Worm (Caenorhabditis elegans): ENCODE results near the gene F58A6.1.

Gene F58A6.1

DNA sequence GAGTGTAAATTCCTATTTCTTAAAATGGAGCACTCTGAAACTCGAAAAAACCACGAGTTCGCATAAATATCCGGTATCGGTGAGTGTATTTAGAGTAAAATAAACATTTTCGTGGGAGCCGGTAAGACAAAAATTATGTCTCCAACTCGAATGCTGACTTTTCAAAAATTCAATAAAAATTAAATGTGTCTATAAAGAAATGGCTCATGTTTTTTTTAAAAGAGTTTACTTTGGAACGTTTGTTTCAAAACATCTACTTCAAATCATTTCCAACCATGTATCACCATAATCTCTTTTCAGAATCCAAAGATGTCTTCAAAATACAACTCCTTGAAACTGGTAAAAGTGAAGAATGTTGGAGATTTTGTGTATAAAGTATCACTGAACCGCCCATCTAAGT is at the start of gene F58A6.1:
Gene F58A6.1 (plus strand): TSS at position 301 of the 400 bp plus-strand sequence.
- TF ChIP-seq lin-32 (GFP tag; optimal IDR thresholded peaks at IDR 0.05) (no peak), elt-3 (tag; optimal IDR thresholded peaks at IDR 0.05) (no peak), nhr-237 (tag; optimal IDR thresholded peaks at IDR 0.05) (no peak), ceh-43 (GFP tag; optimal IDR thresholded peaks at IDR 0.05) (no peak), nhr-12 (tag; optimal IDR thresholded peaks at IDR 0.05) (no peak), snpc-4 (tag; optimal IDR thresholded peaks at IDR 0.05) (no peak), unc-120 (tag; optimal IDR thresholded peaks at IDR 0.05; ENCODE audit: poor library complexity, severe bottlenecking) (no peak), cnd-1 (tag; optimal IDR thresholded peaks at IDR 0.05) (no peak), unc-62 (GFP tag; optimal IDR thresholded peaks at IDR 0.05) (no peak), zip-8 (tag; optimal IDR thresholded peaks at IDR 0.05) (no peak), ham-2 (GFP tag; optimal IDR thresholded peaks at IDR 0.05) (no peak), sptf-1 (tag; optimal IDR thresholded peaks at IDR 0.05) (no peak), tbx-8 (GFP tag; optimal IDR thresholded peaks at IDR 0.05) (no peak), nhr-2 (tag; optimal IDR thresholded peaks at IDR 0.05) (no peak)

DNA sequence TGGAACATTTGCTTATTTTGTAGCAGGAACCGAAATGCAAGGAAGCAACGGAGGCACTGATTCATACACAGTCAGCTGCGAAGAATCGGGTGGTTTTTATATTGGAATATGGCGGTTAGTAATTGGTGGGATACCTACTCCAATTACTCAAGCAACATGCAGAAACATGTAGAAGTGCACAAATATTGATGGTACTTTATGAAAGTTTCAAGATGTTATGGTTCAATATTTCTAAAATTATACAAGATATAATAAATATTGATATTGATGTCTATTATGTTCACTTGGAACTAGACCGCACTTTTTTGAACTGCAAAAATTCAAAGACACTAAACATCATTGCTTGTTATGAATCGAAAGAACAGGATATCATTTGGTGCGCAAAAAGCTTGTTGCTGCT is 48.8 kb upstream of the F58A6.1 start, which contains the start of gene C04G6.13:
Gene C04G6.13 (plus strand): TSS at position 301 of the 400 bp plus-strand sequence.
- TF ChIP-seq ztf-11 (tag; optimal IDR thresholded peaks at IDR 0.05) (no peak), mep-1 (tag; optimal IDR thresholded peaks at IDR 0.05) (no peak), sptf-1 (tag; optimal IDR thresholded peaks at IDR 0.05) (no peak), lin-13 (tag; optimal IDR thresholded peaks at IDR 0.05) (no peak), bed-3 (GFP tag; optimal IDR thresholded peaks at IDR 0.05) (no peak), cnd-1 (tag; optimal IDR thresholded peaks at IDR 0.05) (no peak), unc-120 (tag; optimal IDR thresholded peaks at IDR 0.05; ENCODE audit: poor library complexity, severe bottlenecking) (no peak), ceh-83 (GFP tag; optimal IDR thresholded peaks at IDR 0.05) (no peak), ceh-43 (GFP tag; optimal IDR thresholded peaks at IDR 0.05) (no peak), mls-2 (tag; optimal IDR thresholded peaks at IDR 0.05) (no peak), mab-5 (tag; optimal IDR thresholded peaks at IDR 0.05) (no peak), flh-1 (GFP tag; optimal IDR thresholded peaks at IDR 0.05) (no peak), ceh-39 (tag; optimal IDR thresholded peaks at IDR 0.05) (no peak), unc-62 (GFP tag; optimal IDR thresholded peaks at IDR 0.05) (no peak), M03D4.4 (tag; optimal IDR thresholded peaks at IDR 0.05) (no peak), lin-32 (GFP tag; optimal IDR thresholded peaks at IDR 0.05) (no peak)

DNA sequence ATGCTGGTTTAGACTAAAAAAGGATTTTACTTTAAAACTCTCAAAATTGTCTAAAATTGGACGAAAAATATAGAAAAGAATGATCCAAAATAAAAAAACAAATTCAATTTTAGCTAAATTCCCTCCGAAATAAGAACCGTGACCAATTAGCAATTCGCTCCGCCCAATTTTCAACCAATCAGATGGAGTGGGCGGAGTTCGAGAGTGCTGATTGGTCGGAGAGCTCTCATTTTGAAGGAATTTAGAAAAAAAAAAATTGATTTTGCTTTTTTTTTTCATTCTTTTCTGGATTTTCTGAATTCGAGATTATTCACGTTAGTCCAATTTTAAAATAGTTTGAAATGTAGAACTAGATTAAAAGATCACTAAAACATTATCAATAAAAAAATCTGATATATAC is 43.7 kb upstream of the F58A6.1 start:
- TF ChIP-seq unc-120 (tag; optimal IDR thresholded peaks at IDR 0.05; ENCODE audit: poor library complexity, severe bottlenecking): no peak
- no peak for TF ChIP-seq mep-1 (tag; optimal IDR thresholded peaks at IDR 0.05)
- no peak for TF ChIP-seq tbx-8 (GFP tag; optimal IDR thresholded peaks at IDR 0.05)
- no peak for TF ChIP-seq cnd-1 (tag; optimal IDR thresholded peaks at IDR 0.05)
- no peak for TF ChIP-seq M03D4.4 (tag; optimal IDR thresholded peaks at IDR 0.05)
- no peak for TF ChIP-seq ceh-39 (tag; optimal IDR thresholded peaks at IDR 0.05)
- TF ChIP-seq nhr-237 (tag; optimal IDR thresholded peaks at IDR 0.05): no peak
- TF ChIP-seq lin-32 (GFP tag; optimal IDR thresholded peaks at IDR 0.05): no peak
- no peak for TF ChIP-seq unc-62 (GFP tag; optimal IDR thresholded peaks at IDR 0.05)
- no peak for TF ChIP-seq snpc-4 (tag; optimal IDR thresholded peaks at IDR 0.05)
- TF ChIP-seq drap-1 (GFP tag; optimal IDR thresholded peaks at IDR 0.05): no peak
- TF ChIP-seq elt-3 (tag; optimal IDR thresholded peaks at IDR 0.05): no peak
- TF ChIP-seq mls-2 (tag; optimal IDR thresholded peaks at IDR 0.05): no peak
- no peak for TF ChIP-seq ceh-43 (GFP tag; optimal IDR thresholded peaks at IDR 0.05)
- TF ChIP-seq unc-39 (tag; optimal IDR thresholded peaks at IDR 0.05): no peak
- TF ChIP-seq ztf-11 (tag; optimal IDR thresholded peaks at IDR 0.05): no peak

DNA sequence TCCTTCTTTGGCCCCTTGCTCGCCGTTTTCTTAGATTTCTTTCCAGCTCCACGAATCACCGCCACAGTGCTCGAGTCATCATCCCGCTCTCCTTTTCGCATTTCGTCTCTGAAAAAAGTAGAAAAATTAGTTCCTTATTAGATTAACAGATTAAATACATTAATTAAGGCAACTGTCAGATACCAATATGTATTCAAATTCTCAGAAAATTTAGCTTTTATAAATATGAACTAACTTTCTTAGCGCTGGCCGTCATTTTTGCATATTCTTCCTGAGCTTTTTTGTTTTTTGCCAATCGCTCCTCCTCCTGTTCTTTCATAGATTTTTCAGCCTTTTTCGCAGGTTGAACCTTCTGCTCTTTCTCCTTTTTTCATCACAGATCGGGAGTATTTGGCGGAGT is 43.1 kb upstream of the F58A6.1 start, which contains the start of gene C04G6.6:
Gene C04G6.6 (minus strand): TSS at position 101 of the 400 bp plus-strand sequence.
- TF ChIP-seq sem-2 (GFP tag; optimal IDR thresholded peaks at IDR 0.05): no peak
- no peak for TF ChIP-seq unc-62 (GFP tag; optimal IDR thresholded peaks at IDR 0.05)

DNA sequence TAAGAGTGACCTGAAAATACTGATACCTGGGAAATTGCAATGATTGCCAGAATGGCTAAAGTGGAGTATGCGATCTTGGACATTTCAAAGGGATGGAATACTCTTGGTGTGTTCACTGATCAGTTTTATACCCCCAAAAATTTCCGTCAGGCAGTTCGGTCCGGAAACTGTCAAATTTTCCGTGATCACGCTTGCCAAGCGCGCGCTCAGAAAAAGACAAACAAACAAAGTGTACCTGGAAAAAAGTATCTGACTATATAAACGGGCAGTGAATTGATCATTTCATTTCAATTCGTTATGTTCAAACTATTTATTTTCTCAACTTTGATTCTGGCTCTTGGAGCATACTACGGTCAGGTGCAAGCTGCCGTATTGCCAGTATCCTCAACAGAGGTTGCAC is 41.0 kb upstream of the F58A6.1 start, which contains the start of the genes idpb-3 and idpb-1:
Gene idpb-3 (minus strand): TSS at position 101 of the 400 bp plus-strand sequence.
Gene idpb-1 (plus strand): TSS at position 284 of the 400 bp plus-strand sequence.
- no peak for TF ChIP-seq ces-1 (GFP tag; optimal IDR thresholded peaks at IDR 0.05)
- no peak for TF ChIP-seq mls-2 (tag; optimal IDR thresholded peaks at IDR 0.05)
- TF ChIP-seq bed-3 (GFP tag; optimal IDR thresholded peaks at IDR 0.05): no peak
- no peak for TF ChIP-seq lsy-2 (tag; optimal IDR thresholded peaks at IDR 0.05)
- TF ChIP-seq mep-1 (tag; optimal IDR thresholded peaks at IDR 0.05): no peak
- TF ChIP-seq nhr-12 (tag; optimal IDR thresholded peaks at IDR 0.05): no peak
- no peak for TF ChIP-seq nhr-76 (tag; optimal IDR thresholded peaks at IDR 0.05)
- TF ChIP-seq blmp-1 (tag; optimal IDR thresholded peaks at IDR 0.05): no peak
- no peak for TF ChIP-seq cnd-1 (tag; optimal IDR thresholded peaks at IDR 0.05)
- TF ChIP-seq snpc-4 (tag; optimal IDR thresholded peaks at IDR 0.05): no peak
- TF ChIP-seq mab-5 (tag; optimal IDR thresholded peaks at IDR 0.05): no peak
- TF ChIP-seq drap-1 (GFP tag; optimal IDR thresholded peaks at IDR 0.05): no peak
- TF ChIP-seq ceh-39 (tag; optimal IDR thresholded peaks at IDR 0.05): no peak
- no peak for TF ChIP-seq pha-4 (tag; optimal IDR thresholded peaks at IDR 0.05)
- TF ChIP-seq nhr-237 (tag; optimal IDR thresholded peaks at IDR 0.05): no peak
- no peak for TF ChIP-seq ceh-43 (GFP tag; optimal IDR thresholded peaks at IDR 0.05)
